Fruit fly (Drosophila melanogaster): ENCODE results near the gene CG5645.

The CG5645 gene

DNA sequence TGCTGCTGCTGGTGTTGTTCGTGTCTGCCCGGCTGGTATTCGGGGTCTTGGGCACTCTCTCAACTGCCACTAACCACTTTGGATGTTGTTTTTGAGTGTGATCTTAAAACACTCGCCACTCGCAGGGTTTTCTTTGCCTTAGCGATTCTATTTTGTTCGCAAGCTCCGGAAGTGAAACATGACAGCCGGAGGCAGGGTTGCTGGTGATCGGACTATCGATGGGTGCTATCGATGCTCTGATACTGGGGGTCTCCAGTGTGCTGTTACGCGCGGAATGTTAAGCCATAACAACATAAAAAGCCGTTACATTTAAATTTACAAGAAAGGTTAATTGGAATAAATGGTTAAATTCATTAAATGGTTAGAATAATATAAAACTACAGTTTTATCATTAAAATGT lies 11.5 kb downstream of the CG5645 start, which contains the start of gene yps (continued):
- TF ChIP-seq Adf1 (GFP tag; IDR thresholded peaks at IDR 0.05) = peak; percentile 73
- peak; percentile 88 for TF ChIP-seq CG14014 (GFP tag; IDR thresholded peaks at IDR 0.05)
- peak; percentile 89 for TF ChIP-seq CG18011 (GFP tag; optimal IDR thresholded peaks at IDR 0.05)
- peak; percentile 90 for TF ChIP-seq CG1024 (GFP tag; IDR thresholded peaks at IDR 0.05)
- TF ChIP-seq ttk (GFP tag; IDR thresholded peaks at IDR 0.05) = peak; percentile 80
- peak; percentile 69 for TF ChIP-seq Ssrp (tag; optimal IDR thresholded peaks at IDR 0.05)
- peak; percentile 80 for TF ChIP-seq CG8944 (GFP tag; optimal IDR thresholded peaks at IDR 0.05)
- TF ChIP-seq Scr (GFP tag; IDR thresholded peaks at IDR 0.05; ENCODE audit: partially characterized antibody) = peak; percentile 79
- peak; percentile 92 for TF ChIP-seq CG15601 (tag; optimal IDR thresholded peaks at IDR 0.05)
- TF ChIP-seq ERR (GFP tag; optimal IDR thresholded peaks at IDR 0.05) = peak; percentile 87
- TF ChIP-seq pb (GFP tag; optimal IDR thresholded peaks at IDR 0.05) = peak; percentile 96
- TF ChIP-seq CG18262 (tag; optimal IDR thresholded peaks at IDR 0.05) = peak; percentile 86
- TF ChIP-seq Poxn (GFP tag; IDR thresholded peaks at IDR 0.05) = 0 out of 2 replicates have a peak, but pooled peaks have one; percentile 17
- peak; percentile 97 for TF ChIP-seq CG10431 (GFP tag; optimal IDR thresholded peaks at IDR 0.05)
- peak; percentile 87 for TF ChIP-seq cato (GFP tag; optimal IDR thresholded peaks at IDR 0.05; ENCODE audit: borderline replicate concordance)
- TF ChIP-seq shn (GFP tag; optimal IDR thresholded peaks at IDR 0.05) = peak; percentile 93
- TF ChIP-seq CG13123 (GFP tag; optimal IDR thresholded peaks at IDR 0.05) = peak; percentile 87
- peak; percentile 90 for TF ChIP-seq Six4 (GFP tag; optimal IDR thresholded peaks at IDR 0.05)
- TF ChIP-seq CG8924 (tag; optimal IDR thresholded peaks at IDR 0.05) = peak; percentile 82
- TF ChIP-seq CG12219 (GFP tag; optimal IDR thresholded peaks at IDR 0.05) = peak; percentile 94
- peak; percentile 90 for TF ChIP-seq sim (GFP tag; IDR thresholded peaks at IDR 0.05)
- TF ChIP-seq CG34224 (GFP tag; IDR thresholded peaks at IDR 0.05; ENCODE audit: partially characterized antibody) = peak; percentile 55; the same call in 2 of the 3 replicates
- TF ChIP-seq CG11093 (GFP tag; IDR thresholded peaks at IDR 0.05) = 0 out of 3 replicates have a peak, but pooled peaks have one; percentile 8
- peak; percentile 88 for TF ChIP-seq tin (GFP tag; optimal IDR thresholded peaks at IDR 0.05)
- peak; percentile 51; the same call in 1 of the 2 replicates for TF ChIP-seq CG42726 (GFP tag; IDR thresholded peaks at IDR 0.05; ENCODE audit: partially characterized antibody)
- TF ChIP-seq CG10274 (GFP tag; optimal IDR thresholded peaks at IDR 0.05) = peak; percentile 90
- no peak for TF ChIP-seq Lpt (GFP tag; optimal IDR thresholded peaks at IDR 0.05)
- peak; percentile 98 for TF ChIP-seq CG1233 (GFP tag; optimal IDR thresholded peaks at IDR 0.05)
- TF ChIP-seq CG14050 (GFP tag; IDR thresholded peaks at IDR 0.05) = peak; percentile 87
- peak; percentile 86 for TF ChIP-seq crc (GFP tag; optimal IDR thresholded peaks at IDR 0.05)
- TF ChIP-seq CG14667 (GFP tag; IDR thresholded peaks at IDR 0.05) = peak; percentile 64; the same call in 1 of the 2 replicates
- TF ChIP-seq CG8765 (GFP tag; IDR thresholded peaks at IDR 0.05) = peak; percentile 68
- TF ChIP-seq wdn (GFP tag; IDR thresholded peaks at IDR 0.05) = peak; percentile 88
- TF ChIP-seq CG1602 (GFP tag; optimal IDR thresholded peaks at IDR 0.05) = peak; percentile 61
- TF ChIP-seq CG4617 (GFP tag; optimal IDR thresholded peaks at IDR 0.05; ENCODE audit: borderline replicate concordance) = peak; percentile 75
- TF ChIP-seq tio (GFP tag; optimal IDR thresholded peaks at IDR 0.05) = no peak
- peak; percentile 99 for TF ChIP-seq ci (GFP tag; IDR thresholded peaks at IDR 0.05)
- TF ChIP-seq CTCF (GFP tag; optimal IDR thresholded peaks at IDR 0.05) = peak; percentile 68
- TF ChIP-seq Hmr (GFP tag; optimal IDR thresholded peaks at IDR 0.05) = peak; percentile 99
- peak; percentile 92 for TF ChIP-seq Dbx (GFP tag; IDR thresholded peaks at IDR 0.05)
- peak; percentile 91 for TF ChIP-seq sqz (GFP tag; optimal IDR thresholded peaks at IDR 0.05)
- peak; percentile 99 for TF ChIP-seq caup (GFP tag; optimal IDR thresholded peaks at IDR 0.05; ENCODE audit: severe bottlenecking)
- TF ChIP-seq CG2889 (GFP tag; IDR thresholded peaks at IDR 0.05) = peak; percentile 50; the same call in 1 of the 3 replicates
- TF ChIP-seq gro (GFP tag; optimal IDR thresholded peaks at IDR 0.05) = peak; percentile 96
- TF ChIP-seq CkIIα-i1 (GFP tag; IDR thresholded peaks at IDR 0.05) = peak; percentile 62; the same call in 1 of the 2 replicates
- peak in 1 of 2 experiments; percentile 66 for TF ChIP-seq crp (GFP tag; optimal IDR thresholded peaks at IDR 0.05)
- peak; percentile 90 for TF ChIP-seq C15 (GFP tag; IDR thresholded peaks at IDR 0.05)
- peak; percentile 92 for TF ChIP-seq CG9876 (GFP tag; optimal IDR thresholded peaks at IDR 0.05)
- TF ChIP-seq CG11560 (tag; IDR thresholded peaks at IDR 0.05) = peak; percentile 49; the same call in 1 of the 3 replicates
- peak; percentile 92 for TF ChIP-seq Max (GFP tag; optimal IDR thresholded peaks at IDR 0.05)
- TF ChIP-seq exex (tag; optimal IDR thresholded peaks at IDR 0.05) = peak; percentile 73
